Worm (Caenorhabditis elegans): Measurements from ENCODE around the gene nhr-272.

nhr-272 gene

DNA sequence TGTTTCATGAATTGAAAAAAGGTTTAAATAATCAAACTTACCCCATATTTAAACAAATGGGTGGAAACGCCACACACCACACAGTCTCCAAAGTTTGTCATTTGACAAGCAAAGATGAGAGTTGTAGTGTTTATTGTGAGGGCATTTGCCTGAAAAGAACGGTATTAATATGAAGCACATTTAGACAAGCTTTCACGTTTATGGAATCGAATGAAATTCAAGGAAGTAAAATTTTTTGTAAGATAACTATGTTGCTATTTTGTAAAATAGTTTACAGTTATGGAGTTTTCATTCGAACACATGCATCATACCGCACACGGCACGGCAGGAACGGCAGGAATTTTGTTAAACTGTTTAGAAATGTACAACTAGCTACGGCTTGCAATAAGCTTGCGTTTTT is at the start of gene nhr-272:
TSS of gene nhr-272 (minus strand) at position 101 of the 400 bp plus-strand sequence.
- TF ChIP-seq F16B12.6 (tag; optimal IDR thresholded peaks at IDR 0.05) (no peak), elt-3 (tag; optimal IDR thresholded peaks at IDR 0.05) (no peak), fos-1 (tag; optimal IDR thresholded peaks at IDR 0.05) (no peak), snpc-4 (tag; optimal IDR thresholded peaks at IDR 0.05) (no peak), lin-15B (tag; optimal IDR thresholded peaks at IDR 0.05) (no peak), Y116A8C.19 (tag; optimal IDR thresholded peaks at IDR 0.05; ENCODE audit: borderline replicate concordance) (no peak), lin-14 (GFP tag; optimal IDR thresholded peaks at IDR 0.05) (no peak), isw-1 (GFP tag; IDR thresholded peaks at IDR 0.05) (no peak), ets-5 (GFP tag; IDR thresholded peaks at IDR 0.05) (no peak), vab-15 (tag; optimal IDR thresholded peaks at IDR 0.05) (no peak), tbx-2 (tag; optimal IDR thresholded peaks at IDR 0.05) (no peak), ceh-8 (GFP tag; optimal IDR thresholded peaks at IDR 0.05) (no peak), nhr-237 (tag; optimal IDR thresholded peaks at IDR 0.05) (no peak), tlp-1 (tag; optimal IDR thresholded peaks at IDR 0.05) (no peak), ama-1 (optimal IDR thresholded peaks at IDR 0.05) (no peak), irx-1 (tag; optimal IDR thresholded peaks at IDR 0.05) (no peak), unc-98 (GFP tag; IDR thresholded peaks at IDR 0.05) (no peak)

DNA sequence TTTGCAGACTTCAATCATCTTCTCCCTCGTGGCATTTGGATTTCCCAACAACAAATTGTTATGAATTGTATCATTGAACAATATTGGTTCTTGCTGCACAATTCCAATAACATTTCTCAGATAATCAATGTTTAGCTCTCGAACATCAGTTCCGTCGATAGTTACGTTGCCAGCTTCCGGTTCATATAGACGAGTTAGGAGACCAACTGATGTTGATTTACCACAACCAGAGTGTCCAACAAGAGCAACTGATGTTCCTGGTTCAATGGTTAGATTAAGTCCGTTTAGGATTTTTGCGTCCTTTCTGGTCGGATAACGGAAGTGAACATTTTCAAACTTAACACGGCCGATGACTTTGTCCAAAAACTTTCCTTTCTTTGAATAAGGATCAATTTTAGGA is 49.4 kb upstream of the nhr-272 start:
- TF ChIP-seq jun-1 (tag; optimal IDR thresholded peaks at IDR 0.05) (no peak), efl-1 (optimal IDR thresholded peaks at IDR 0.05) (no peak), efl-1 (GFP tag; optimal IDR thresholded peaks at IDR 0.05 in 1 of 2) (peak in 1 of 2 experiments; percentile 60)

DNA sequence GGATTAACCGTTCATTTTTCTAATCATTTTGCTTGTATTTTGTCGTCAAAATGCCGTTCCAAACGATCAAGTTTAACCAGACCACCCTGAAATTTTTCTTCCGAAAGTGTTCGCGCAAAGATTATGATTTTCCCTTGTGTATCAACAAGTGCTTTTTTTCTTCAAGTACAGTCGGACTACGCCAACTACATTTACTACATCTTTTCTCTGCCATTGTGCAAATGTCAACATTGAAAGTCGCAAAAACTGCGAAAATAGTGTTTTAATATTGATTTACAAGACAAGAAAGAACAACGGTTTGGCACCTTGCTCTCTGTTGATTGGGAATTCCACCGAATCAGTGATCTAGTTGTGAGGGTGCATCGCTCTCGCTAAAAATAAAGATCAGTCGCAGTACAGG is 46.2 kb upstream of the nhr-272 start:
- TF ChIP-seq lin-14 (GFP tag; optimal IDR thresholded peaks at IDR 0.05): peak; percentile 11
- TF ChIP-seq lir-3 (tag; optimal IDR thresholded peaks at IDR 0.05; ENCODE audit: poor library complexity): no peak
- TF ChIP-seq nhr-237 (tag; optimal IDR thresholded peaks at IDR 0.05): peak; percentile 50
- no peak for TF ChIP-seq jun-1 (tag; optimal IDR thresholded peaks at IDR 0.05)
- TF ChIP-seq nhr-77 (tag; optimal IDR thresholded peaks at IDR 0.05): peak; percentile 92
- TF ChIP-seq lin-13 (GFP tag; optimal IDR thresholded peaks at IDR 0.05): no peak
- TF ChIP-seq tbx-2 (tag; optimal IDR thresholded peaks at IDR 0.05): peak; percentile 15
- TF ChIP-seq Y116A8C.19 (tag; optimal IDR thresholded peaks at IDR 0.05; ENCODE audit: borderline replicate concordance): no peak
- no peak for TF ChIP-seq unc-30 (tag; optimal IDR thresholded peaks at IDR 0.05)

- TF ChIP-seq lin-14 (GFP tag; optimal IDR thresholded peaks at IDR 0.05) (peak; percentile 20), fkh-8 (tag; optimal IDR thresholded peaks at IDR 0.05) (no peak), nhr-77 (tag; optimal IDR thresholded peaks at IDR 0.05) (peak; percentile 51)
These were observed 45.1 kb upstream of the nhr-272 start, which contains the start of gene pgp-14 for ce11 chrX:12749530-12750240. pgp-14 (minus strand) TSS chrX:12749580.

DNA sequence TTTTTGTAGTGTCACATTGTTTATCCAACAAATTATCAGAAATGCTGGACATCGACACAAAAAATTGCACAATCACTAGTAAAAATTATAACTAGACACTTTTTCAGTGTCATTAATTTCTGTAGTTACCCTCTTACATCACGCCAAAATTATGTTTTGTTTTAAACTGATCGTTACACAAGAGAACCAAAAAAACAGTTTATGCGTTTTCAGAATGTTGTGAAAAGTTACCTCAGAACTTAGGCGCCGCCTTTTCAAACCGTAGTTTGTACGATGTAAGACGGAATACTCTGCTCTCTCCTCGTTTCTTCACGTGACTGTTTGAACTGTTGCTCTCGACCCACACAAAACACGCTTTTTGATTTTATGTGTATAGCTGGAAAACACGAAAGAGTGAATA is 33.8 kb upstream of the nhr-272 start, which contains the start of gene pgp-13:
TSS of gene pgp-13 (plus strand) at position 301 of the 400 bp plus-strand sequence.
- no peak for TF ChIP-seq nhr-85 (tag)
- no peak for TF ChIP-seq C04F5.9 (tag; optimal IDR thresholded peaks at IDR 0.05)
- TF ChIP-seq xbp-1 (tag; optimal IDR thresholded peaks at IDR 0.05): no peak
- TF ChIP-seq ztf-4 (tag; optimal IDR thresholded peaks at IDR 0.05): no peak
- TF ChIP-seq lin-14 (GFP tag; optimal IDR thresholded peaks at IDR 0.05): no peak
- TF ChIP-seq mdl-1 (tag; optimal IDR thresholded peaks at IDR 0.05): no peak
- TF ChIP-seq nhr-237 (tag; optimal IDR thresholded peaks at IDR 0.05): no peak
- no peak for TF ChIP-seq lin-35 (GFP tag; optimal IDR thresholded peaks at IDR 0.05)
- TF ChIP-seq lsy-2 (tag; optimal IDR thresholded peaks at IDR 0.05): no peak
